Worm (Caenorhabditis elegans) whole organism, midembryonic: ENCODE data around the gene F15H10.7.

Source experiments
- T22C8.4 ChIP-seq: fragments of 200-800 bp; sonication (Bioruptor generic); IDR thresholded peaks from 2 replicates; pipeline ENCODE4 v1.3.6; 2022; ENCODE audit warnings: missing genetic modification characterization, missing compliant biosample characterization
- cog-1 ChIP-seq: sonication (generic microtip); optimal IDR thresholded peaks from 2 replicates; lab custom pipeline; 2016; ENCODE audit warnings: missing genetic modification characterization, missing compliant biosample characterization
- flt-1 ChIP-seq: fragments of 200-800 bp; sonication (Bioruptor generic); IDR thresholded peaks from 2 replicates; pipeline ENCODE4 v1.3.6; 2022; ENCODE audit warnings: missing genetic modification characterization, missing compliant biosample characterization
- klf-2 ChIP-seq: fragments of 200-800 bp; sonication (Bioruptor generic); conservative IDR thresholded peaks from 2 replicates; pipeline ENCODE4 v1.3.6; 2022; ENCODE audit warnings: missing genetic modification reagents, missing genetic modification characterization, missing compliant biosample characterization
- med-1 ChIP-seq: sonication (generic microtip); optimal IDR thresholded peaks from 2 replicates; lab custom pipeline; 2017; ENCODE audit warnings: missing genetic modification characterization, mild to moderate bottlenecking, missing compliant biosample characterization, antibody characterized with exemption, missing genetic modification reagents; ENCODE audit not compliant: insufficient read depth
- ref-1 ChIP-seq: fragments of 200-800 bp; sonication (Bioruptor generic); conservative IDR thresholded peaks from 2 replicates; pipeline ENCODE4 v1.3.6; 2022; ENCODE audit warnings: missing genetic modification reagents, missing genetic modification characterization, missing compliant biosample characterization
- tab-1 ChIP-seq: fragments of 200-800 bp; sonication (Bioruptor generic); IDR thresholded peaks from 2 replicates; pipeline ENCODE4 v1.3.6; 2022; ENCODE audit warnings: missing genetic modification characterization, missing compliant biosample characterization
- ztf-23 ChIP-seq: fragments of 200-800 bp; sonication (Bioruptor generic); IDR thresholded peaks from 2 replicates; pipeline ENCODE4 v1.3.6; 2022; ENCODE audit warnings: missing genetic modification reagents, missing genetic modification characterization, missing compliant biosample characterization
- ztf-29 ChIP-seq: fragments of 200-800 bp; sonication (Bioruptor generic); IDR thresholded peaks from 2 replicates; pipeline ENCODE4 v1.3.6; 2022; ENCODE audit warnings: missing genetic modification reagents, missing genetic modification characterization, missing compliant biosample characterization

The F15H10.7 gene

DNA sequence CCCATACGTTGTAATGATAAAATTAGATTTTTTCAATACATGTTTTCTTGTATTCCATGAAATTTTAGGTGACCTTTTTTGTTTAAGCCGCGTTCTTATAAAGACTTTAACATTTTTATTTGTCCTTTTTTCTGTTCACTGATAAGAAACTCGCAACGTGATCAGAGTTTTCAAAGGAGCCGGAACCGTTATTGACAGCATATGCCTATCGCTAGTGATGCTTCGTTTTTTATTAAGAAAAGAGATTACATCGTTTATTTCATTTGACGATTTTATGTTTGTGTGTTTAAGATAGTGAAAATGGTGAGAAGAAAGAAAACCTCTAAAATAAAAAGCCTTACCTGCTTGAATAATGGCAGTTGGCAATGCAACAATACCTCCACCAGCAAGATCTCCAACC is 26.4 kb upstream of the F15H10.7 start:
- TF ChIP-seq flt-1 (GFP tag; lab: Robert Waterston, UW) (no peak), ref-1 (no peak), ztf-29 (no peak), klf-2 (GFP tag; lab: Robert Waterston, UW) (no peak)

DNA sequence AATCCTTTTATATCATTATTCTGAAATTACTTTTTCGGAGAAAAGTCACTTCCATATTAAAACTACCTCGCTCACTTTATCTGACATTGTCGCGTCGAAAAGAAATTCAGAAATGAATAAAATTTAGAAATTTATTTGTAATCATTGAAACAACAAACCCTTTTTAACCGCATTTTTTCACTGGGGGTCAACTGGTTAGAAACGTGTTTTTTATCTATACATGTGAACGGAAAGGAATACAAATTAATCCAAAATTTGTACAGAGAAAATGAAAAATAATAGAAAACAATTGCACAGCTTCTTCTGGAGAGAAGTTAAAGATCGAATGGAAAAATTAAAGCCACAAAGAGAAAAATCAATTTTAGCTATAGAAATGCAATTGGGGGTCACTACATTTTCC is 22.4 kb upstream of the F15H10.7 start, which contains the start of gene tag-314:
Gene tag-314 (minus strand): TSS at position 101 of the 400 bp plus-strand sequence.
- no peak for TF ChIP-seq med-1 (GFP tag; lab: Kevin White, UChicago)
- TF ChIP-seq ztf-23 (GFP tag; lab: Robert Waterston, UW): no peak
- no peak for TF ChIP-seq cog-1 (tag; lab: Kevin White, UChicago)
- no peak for TF ChIP-seq klf-2 (GFP tag; lab: Robert Waterston, UW)
- TF ChIP-seq tab-1 (GFP tag; lab: Robert Waterston, UW): no peak
- TF ChIP-seq ztf-29: no peak
- TF ChIP-seq T22C8.4 (GFP tag; lab: Robert Waterston, UW): no peak
- no peak for TF ChIP-seq flt-1 (GFP tag; lab: Robert Waterston, UW)
- TF ChIP-seq ref-1: no peak

- TF ChIP-seq ref-1 (no peak), klf-2 (GFP tag; lab: Robert Waterston, UW) (no peak), med-1 (GFP tag; lab: Kevin White, UChicago) (no peak), flt-1 (GFP tag; lab: Robert Waterston, UW) (no peak), ztf-29 (no peak), T22C8.4 (GFP tag; lab: Robert Waterston, UW) (no peak), cog-1 (tag; lab: Kevin White, UChicago) (no peak)
Measured at ce11 chrV:10426253-10426652, 20.0 kb upstream of the F15H10.7 start, which contains the start of gene apc-10. TSS of gene apc-10 (minus strand) at chrV:10426353.

DNA sequence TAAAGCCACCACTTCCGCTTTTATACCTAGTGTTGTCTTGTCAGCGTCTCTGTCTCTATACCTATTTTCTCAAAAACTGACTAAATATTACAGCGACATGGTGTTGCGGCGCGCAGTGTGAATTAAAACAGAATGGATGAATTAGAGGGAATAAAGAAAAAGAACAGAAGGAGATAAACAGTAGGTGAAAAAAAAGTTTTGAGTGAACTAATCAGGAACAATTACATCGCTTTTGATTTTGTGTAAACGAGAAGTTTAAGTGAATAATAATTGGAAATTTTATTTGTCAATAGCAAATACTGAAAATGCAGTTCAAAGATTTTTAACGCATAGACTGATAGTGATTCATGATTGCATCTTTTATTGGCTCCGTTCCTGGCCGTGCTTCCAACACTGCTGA is 18.9 kb upstream of the F15H10.7 start, which contains the start of gene col-12:
Gene col-12 (minus strand): TSS at position 101 of the 400 bp plus-strand sequence.
- TF ChIP-seq T22C8.4 (GFP tag; lab: Robert Waterston, UW) (no peak), med-1 (GFP tag; lab: Kevin White, UChicago) (no peak), cog-1 (tag; lab: Kevin White, UChicago) (no peak), klf-2 (GFP tag; lab: Robert Waterston, UW) (no peak), flt-1 (GFP tag; lab: Robert Waterston, UW) (no peak), ref-1 (no peak), ztf-29 (no peak), ztf-23 (GFP tag; lab: Robert Waterston, UW) (no peak), tab-1 (GFP tag; lab: Robert Waterston, UW) (no peak)

- TF ChIP-seq cog-1 (tag; lab: Kevin White, UChicago) (no peak), ref-1 (no peak), tab-1 (GFP tag; lab: Robert Waterston, UW) (no peak), T22C8.4 (GFP tag; lab: Robert Waterston, UW) (no peak), klf-2 (GFP tag; lab: Robert Waterston, UW) (no peak), ztf-29 (no peak), med-1 (GFP tag; lab: Kevin White, UChicago) (no peak)
Measured at ce11 chrV:10423511-10423910, 17.3 kb upstream of the F15H10.7 start.

- TF ChIP-seq med-1 (GFP tag; lab: Kevin White, UChicago) (no peak), ztf-23 (GFP tag; lab: Robert Waterston, UW) (no peak), cog-1 (tag; lab: Kevin White, UChicago) (no peak), flt-1 (GFP tag; lab: Robert Waterston, UW) (no peak), klf-2 (GFP tag; lab: Robert Waterston, UW) (no peak), ztf-29 (no peak), ref-1 (no peak), tab-1 (GFP tag; lab: Robert Waterston, UW) (no peak), T22C8.4 (GFP tag; lab: Robert Waterston, UW) (no peak)
Measured at ce11 chrV:10421802-10422201, 15.6 kb upstream of the F15H10.7 start, which contains the start of gene col-13. TSS of gene col-13 (minus strand) at chrV:10421902.

DNA sequence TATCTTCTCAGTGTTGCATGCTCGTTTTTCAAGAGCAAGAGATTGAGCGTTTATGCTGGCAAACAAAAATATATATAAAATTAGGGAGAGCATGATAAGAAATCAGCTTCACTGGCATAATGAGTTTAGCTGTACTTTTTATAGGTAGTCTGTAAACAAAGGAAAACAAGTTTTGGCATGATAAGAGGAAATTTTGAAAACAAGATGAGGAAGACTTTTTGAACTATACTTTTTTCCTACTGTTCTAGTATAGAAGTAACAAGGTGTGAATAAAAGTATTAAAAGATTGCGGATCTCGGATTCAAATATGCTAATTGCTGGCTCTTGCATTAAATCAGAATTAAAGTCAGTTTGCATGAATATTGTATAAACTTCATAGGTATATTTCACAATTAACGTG is 12.7 kb upstream of the F15H10.7 start, which contains the start of gene F15H10.5:
Gene F15H10.5 (minus strand): TSS at position 101 of the 400 bp plus-strand sequence.
- TF ChIP-seq ztf-23 (GFP tag; lab: Robert Waterston, UW) (no peak), flt-1 (GFP tag; lab: Robert Waterston, UW) (no peak), T22C8.4 (GFP tag; lab: Robert Waterston, UW) (no peak), cog-1 (tag; lab: Kevin White, UChicago) (no peak), ztf-29 (no peak), ref-1 (no peak), klf-2 (GFP tag; lab: Robert Waterston, UW) (no peak), med-1 (GFP tag; lab: Kevin White, UChicago) (no peak)

ce11 chrV:10416925-10417324 is 10.7 kb upstream of the F15H10.7 start, which contains the start of gene F15H10.10:
TSS of gene F15H10.10 (minus strand) at chrV:10417025.
- no peak for TF ChIP-seq flt-1 (GFP tag; lab: Robert Waterston, UW)
- no peak for TF ChIP-seq ref-1
- no peak for TF ChIP-seq ztf-23 (GFP tag; lab: Robert Waterston, UW)

ce11 chrV:10414610-10415009 is 8.4 kb upstream of the F15H10.7 start, which contains the start of gene F15H10.9:
TSS of gene F15H10.9 (minus strand) at chrV:10414710.
- TF ChIP-seq ztf-29 (no peak), ref-1 (no peak), T22C8.4 (GFP tag; lab: Robert Waterston, UW) (no peak), ztf-23 (GFP tag; lab: Robert Waterston, UW) (no peak), flt-1 (GFP tag; lab: Robert Waterston, UW) (no peak), med-1 (GFP tag; lab: Kevin White, UChicago) (no peak), cog-1 (tag; lab: Kevin White, UChicago) (no peak), klf-2 (GFP tag; lab: Robert Waterston, UW) (no peak), tab-1 (GFP tag; lab: Robert Waterston, UW) (no peak)
